Fruit fly (Drosophila melanogaster) Kc167 (cell line): Measurements from ENCODE around the gene RpS27.

ENCODE experiments used
- Myc ChIP-seq: fragments of >200 bp; optimal IDR thresholded peaks from 2 replicates; lab custom pipeline; 2017; ENCODE audit warnings: missing external identifiers
- Sin3A ChIP-seq: fragments of >200 bp; optimal IDR thresholded peaks from 2 replicates; lab custom pipeline; 2018; ENCODE audit warnings: missing external identifiers
- insv ChIP-seq: fragments of >200 bp; optimal IDR thresholded peaks from 3 replicates; lab custom pipeline; 2018; ENCODE audit warnings: missing external identifiers
- psq ChIP-seq: fragments of >200 bp; optimal IDR thresholded peaks from 2 replicates; lab custom pipeline; 2017; ENCODE audit warnings: missing external identifiers

DNA sequence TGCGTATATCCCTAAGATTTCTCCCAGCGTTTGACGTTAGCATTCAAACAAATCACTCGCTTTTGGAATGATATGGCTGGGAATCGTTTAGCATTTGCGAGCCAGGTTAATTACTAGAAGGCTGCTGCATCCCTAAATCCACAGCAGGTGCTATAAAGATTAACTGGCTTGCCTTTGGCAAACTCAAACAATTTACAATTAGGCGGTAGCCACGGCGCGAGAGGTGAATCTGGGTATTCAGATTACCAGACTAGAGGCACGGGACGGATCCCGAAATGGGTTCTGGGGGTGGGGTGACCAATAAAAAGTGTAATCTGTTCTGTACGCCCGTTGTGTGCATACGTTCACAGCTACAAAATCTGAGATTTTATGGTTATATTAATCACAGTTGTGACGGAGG lies 33.9 kb upstream of the RpS27 start, which contains the start of gene CG11892:
- no peak for TF ChIP-seq psq
- TF ChIP-seq Sin3A (lab: Kevin White, UChicago): no peak
- no peak for TF ChIP-seq insv (lab: Kevin White, UChicago)
- no peak for TF ChIP-seq Myc (lab: Kevin White, UChicago)
